Worm (Caenorhabditis elegans): ENCODE measurements around the gene clec-264.

The clec-264 gene

ce11 chrV:20841484-20841883 is 9.0 kb downstream of the clec-264 start:
- TF ChIP-seq hlh-30 (tag; optimal IDR thresholded peaks at IDR 0.05; ENCODE audit: insufficient read depth), result no peak

- TF ChIP-seq ceh-31 (tag; optimal IDR thresholded peaks at IDR 0.05) (peak; percentile 62), ceh-34 (tag; optimal IDR thresholded peaks at IDR 0.05) (peak; percentile 10), tbx-7 (tag; optimal IDR thresholded peaks at IDR 0.05) (peak; percentile 4), tbx-2 (tag; optimal IDR thresholded peaks at IDR 0.05) (peak; percentile 35), ref-2 (tag; optimal IDR thresholded peaks at IDR 0.05) (peak; percentile 49), C08G9.2 (tag; optimal IDR thresholded peaks at IDR 0.05) (peak; percentile 63), rnt-1 (tag; optimal IDR thresholded peaks at IDR 0.05) (peak; percentile 11)
These were observed 11.1 kb downstream of the clec-264 start for ce11 chrV:20839307-20839909.

ce11 chrV:20838565-20838964 is 11.9 kb downstream of the clec-264 start, which contains the start of gene exos-7:
Gene exos-7, plus strand, starts transcription at chrV:20838865.
- no peak for TF ChIP-seq ref-2 (tag; optimal IDR thresholded peaks at IDR 0.05)
- no peak for TF ChIP-seq pag-3 (tag; optimal IDR thresholded peaks at IDR 0.05; ENCODE audit: borderline replicate concordance)
- TF ChIP-seq unc-3 (GFP tag; conservative IDR thresholded peaks at IDR 0.05), result no peak
- TF ChIP-seq unc-3 (tag; optimal IDR thresholded peaks at IDR 0.05), result no peak
- no peak for TF ChIP-seq ceh-14 (tag; optimal IDR thresholded peaks at IDR 0.05)
- TF ChIP-seq hlh-8 (tag; optimal IDR thresholded peaks at IDR 0.05), result no peak
- TF ChIP-seq zip-5 (tag; optimal IDR thresholded peaks at IDR 0.05), result no peak
- TF ChIP-seq ttx-3 (tag; optimal IDR thresholded peaks at IDR 0.05), result no peak
- TF ChIP-seq mec-3 (tag; optimal IDR thresholded peaks at IDR 0.05; ENCODE audit: borderline replicate concordance), result no peak
- no peak for TF ChIP-seq fkh-10 (GFP tag; optimal IDR thresholded peaks at IDR 0.05)
- TF ChIP-seq ceh-18 (tag; optimal IDR thresholded peaks at IDR 0.05), result no peak
- no peak for TF ChIP-seq fax-1 (tag; optimal IDR thresholded peaks at IDR 0.05)
- TF ChIP-seq madf-2 (tag; optimal IDR thresholded peaks at IDR 0.05), result no peak
- no peak for TF ChIP-seq ahr-1 (tag; optimal IDR thresholded peaks at IDR 0.05)
- TF ChIP-seq hlh-30 (tag; optimal IDR thresholded peaks at IDR 0.05; ENCODE audit: insufficient read depth), result no peak
- no peak for TF ChIP-seq npax-4 (tag; optimal IDR thresholded peaks at IDR 0.05)

- TF ChIP-seq ceh-30 (tag; optimal IDR thresholded peaks at IDR 0.05) (no peak), gmeb-2 (tag; optimal IDR thresholded peaks at IDR 0.05) (no peak), nfya-1 (tag; optimal IDR thresholded peaks at IDR 0.05) (peak; percentile 1), rnt-1 (tag; optimal IDR thresholded peaks at IDR 0.05) (no peak), sox-2 (GFP tag; IDR thresholded peaks at IDR 0.05) (no peak)
These were observed 12.7 kb downstream of the clec-264 start, which contains the start of gene mrps-12 for ce11 chrV:20837765-20838164. Gene mrps-12, plus strand, starts transcription at chrV:20838080.

ce11 chrV:20832554-20832963 is 17.9 kb downstream of the clec-264 start:
- TF ChIP-seq pha-4 (tag; optimal IDR thresholded peaks at IDR 0.05) (no peak), C08G9.2 (tag; optimal IDR thresholded peaks at IDR 0.05) (peak; percentile 11), ceh-9 (tag; optimal IDR thresholded peaks at IDR 0.05) (no peak), ceh-48 (tag; optimal IDR thresholded peaks at IDR 0.05) (peak; percentile 64), unc-3 (GFP tag; conservative IDR thresholded peaks at IDR 0.05) (no peak), unc-3 (tag; optimal IDR thresholded peaks at IDR 0.05) (peak; percentile 10), odd-2 (tag; optimal IDR thresholded peaks at IDR 0.05) (no peak), sox-4 (tag; optimal IDR thresholded peaks at IDR 0.05) (peak; percentile 12), hlh-13 (GFP tag; optimal IDR thresholded peaks at IDR 0.05) (no peak), zip-5 (tag; optimal IDR thresholded peaks at IDR 0.05) (peak; percentile 87), ceh-18 (tag; optimal IDR thresholded peaks at IDR 0.05) (no peak), ttx-3 (tag; optimal IDR thresholded peaks at IDR 0.05) (peak; percentile 61), ceh-22 (tag; optimal IDR thresholded peaks at IDR 0.05) (no peak), mec-3 (tag; optimal IDR thresholded peaks at IDR 0.05; ENCODE audit: borderline replicate concordance) (no peak), fkh-6 (tag; optimal IDR thresholded peaks at IDR 0.05) (peak; percentile 15), syd-9 (tag; optimal IDR thresholded peaks at IDR 0.05) (no peak), pat-9 (tag; optimal IDR thresholded peaks at IDR 0.05) (no peak), gmeb-2 (tag; optimal IDR thresholded peaks at IDR 0.05) (no peak), F13H6.1 (tag; optimal IDR thresholded peaks at IDR 0.05) (no peak), npax-4 (tag; optimal IDR thresholded peaks at IDR 0.05) (no peak), lin-11 (tag; optimal IDR thresholded peaks at IDR 0.05) (no peak), ceh-34 (tag; optimal IDR thresholded peaks at IDR 0.05) (peak; percentile 1), lim-6 (tag; optimal IDR thresholded peaks at IDR 0.05) (no peak), ceh-30 (tag; optimal IDR thresholded peaks at IDR 0.05) (no peak), sox-2 (GFP tag; IDR thresholded peaks at IDR 0.05) (no peak), hlh-6 (tag; optimal IDR thresholded peaks at IDR 0.05) (no peak), nfya-1 (tag; optimal IDR thresholded peaks at IDR 0.05) (no peak), ceh-31 (tag; optimal IDR thresholded peaks at IDR 0.05) (peak; percentile 72), hlh-8 (tag; optimal IDR thresholded peaks at IDR 0.05) (peak; percentile 58), pag-3 (tag; optimal IDR thresholded peaks at IDR 0.05; ENCODE audit: borderline replicate concordance) (no peak), ceh-19 (GFP tag; optimal IDR thresholded peaks at IDR 0.05) (no peak), ceh-14 (tag; optimal IDR thresholded peaks at IDR 0.05) (peak; percentile 55)

All from whole organism, late embryonic.